Worm (Caenorhabditis elegans): ENCODE results near the gene C42C1.8.
"Not testable (repeated sequence)": the region's sequence is repeated elsewhere in the genome, so short reads cannot be mapped to it uniquely, and the experiment has no call there.

C42C1.8 gene

ce11 chrIV:12289149-12289548 lies 1.7 kb upstream of the C42C1.8 start, which contains the start of gene C42C1.9:
Gene C42C1.9, plus strand, starts transcription at chrIV:12289449.
- TF ChIP-seq unc-62 (GFP tag; optimal IDR thresholded peaks at IDR 0.05), result no peak

DNA sequence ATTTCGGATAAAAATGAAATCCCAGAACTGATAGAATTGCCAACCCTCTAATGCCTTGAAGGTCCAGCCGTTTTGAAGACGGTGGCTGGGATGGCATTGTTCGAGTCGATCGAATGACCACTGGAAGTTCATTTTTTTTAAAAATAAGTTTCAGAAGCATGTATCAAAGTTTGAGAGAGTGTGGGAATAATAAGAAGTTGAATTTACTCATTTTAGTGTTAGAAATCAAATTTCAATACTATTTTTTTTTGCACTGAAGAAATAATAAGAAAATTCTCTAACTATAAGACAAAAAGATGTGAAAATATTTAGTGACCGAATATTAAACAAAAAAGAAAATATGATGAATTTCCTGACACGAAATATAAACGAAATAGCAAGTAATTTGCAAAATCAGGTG lies 10.3 kb downstream of the C42C1.8 start, which contains the start of gene oac-59:
Gene oac-59 (minus strand): TSS at position 101 of the 400 bp plus-strand sequence.
- no peak for TF ChIP-seq unc-62 (GFP tag; optimal IDR thresholded peaks at IDR 0.05)

DNA sequence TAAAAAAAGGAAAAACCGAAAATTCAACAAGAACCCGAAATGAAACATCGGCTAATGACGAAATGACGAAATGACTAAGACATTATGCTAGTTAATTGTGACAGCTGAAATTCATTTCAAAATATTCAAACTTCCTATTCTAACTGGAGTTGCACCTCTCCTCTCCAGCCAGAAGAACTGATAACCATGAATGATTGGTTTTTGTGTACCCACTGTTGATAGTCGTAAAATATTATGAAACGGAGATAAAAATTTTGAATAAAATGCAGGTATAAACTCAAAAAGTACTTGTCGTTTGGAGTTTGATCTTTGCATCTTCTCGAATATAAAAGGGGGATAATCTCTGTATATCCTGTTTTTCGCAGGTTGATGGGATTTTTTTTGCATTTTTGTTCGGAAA lies 12.0 kb downstream of the C42C1.8 start:
- no peak for TF ChIP-seq unc-62 (GFP tag; optimal IDR thresholded peaks at IDR 0.05)

- TF ChIP-seq unc-62 (GFP tag; optimal IDR thresholded peaks at IDR 0.05), result no peak
Measured at ce11 chrIV:12304750-12305149, 13.9 kb downstream of the C42C1.8 start.

DNA sequence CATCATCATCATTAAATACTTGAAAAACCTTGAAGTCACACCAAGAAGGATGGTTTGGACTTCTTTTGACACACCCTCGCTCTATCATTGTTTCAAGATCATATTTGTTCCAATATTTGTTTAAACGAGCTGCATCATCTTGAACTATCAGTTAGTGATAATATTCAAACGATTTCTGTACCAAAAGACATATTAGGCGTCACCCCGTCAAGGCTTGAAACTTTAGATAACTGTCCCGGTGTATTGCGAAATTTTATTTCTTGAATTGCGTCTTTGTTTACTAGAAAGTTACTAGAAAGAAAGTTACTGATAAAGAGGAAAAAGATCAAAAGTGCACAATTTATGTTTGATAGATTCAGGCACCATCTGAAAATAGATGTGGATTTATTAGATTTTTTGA lies 15.1 kb downstream of the C42C1.8 start:
- TF ChIP-seq unc-62 (GFP tag; optimal IDR thresholded peaks at IDR 0.05), result no peak

DNA sequence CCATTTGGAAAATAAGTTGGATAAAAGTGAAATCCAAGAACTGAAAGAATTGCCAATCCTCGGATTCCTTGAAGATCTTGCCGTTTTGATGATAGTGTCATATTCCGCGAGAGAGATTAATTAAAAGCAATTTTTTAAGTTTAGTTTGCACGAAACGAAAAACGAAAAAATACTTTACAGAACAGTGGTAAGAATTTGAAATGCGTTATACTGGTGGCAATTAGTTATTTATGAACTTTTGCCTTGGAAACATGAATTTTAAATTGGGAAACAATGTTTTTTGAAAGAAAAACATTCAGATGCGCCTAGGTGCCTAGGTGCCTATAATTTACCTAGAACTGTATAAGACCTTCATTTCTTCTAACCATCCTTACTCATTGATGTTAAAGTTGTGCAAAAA lies 16.9 kb downstream of the C42C1.8 start, which contains the start of gene oac-57:
Gene oac-57 (minus strand): TSS at position 101 of the 400 bp plus-strand sequence.
- TF ChIP-seq unc-62 (GFP tag; optimal IDR thresholded peaks at IDR 0.05), result no peak

DNA sequence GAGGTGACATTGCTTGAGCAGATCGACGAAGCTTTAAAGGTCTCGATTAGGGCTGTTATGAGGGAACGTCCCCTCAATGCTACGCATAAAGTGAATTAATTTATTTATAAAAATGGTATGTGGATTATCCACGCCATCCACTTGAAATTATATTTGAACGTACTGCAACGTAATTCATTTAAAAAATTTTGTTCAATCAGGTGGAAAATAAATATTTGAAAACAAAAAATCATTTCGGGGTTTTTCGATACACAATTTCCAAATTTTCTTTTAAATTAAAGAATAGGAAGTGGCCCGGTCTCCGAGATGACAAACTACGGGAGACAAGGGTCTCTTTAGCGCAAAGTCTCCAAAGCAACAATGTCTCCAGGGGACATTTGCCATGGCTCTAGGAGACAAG lies 20.8 kb downstream of the C42C1.8 start, which contains the start of gene oac-58:
Gene oac-58 (minus strand): TSS at position 101 of the 400 bp plus-strand sequence.
- no peak for TF ChIP-seq unc-62 (GFP tag; optimal IDR thresholded peaks at IDR 0.05)

- not testable (repeated sequence) for TF ChIP-seq unc-62 (GFP tag; optimal IDR thresholded peaks at IDR 0.05)
Measured at ce11 chrIV:12326932-12327331, 36.1 kb downstream of the C42C1.8 start, which contains the start of gene F19B6.3. Gene F19B6.3, plus strand, starts transcription at chrIV:12327232.

- TF ChIP-seq unc-62 (GFP tag; optimal IDR thresholded peaks at IDR 0.05), result no peak
Measured at ce11 chrIV:12330840-12331359, 40.1 kb downstream of the C42C1.8 start, which contains the start of gene ufd-1. Gene ufd-1, minus strand, starts transcription at chrIV:12330890.

- TF ChIP-seq unc-62 (GFP tag; optimal IDR thresholded peaks at IDR 0.05), result no peak
Measured at ce11 chrIV:12334142-12334541, 43.3 kb downstream of the C42C1.8 start.

- TF ChIP-seq unc-62 (GFP tag; optimal IDR thresholded peaks at IDR 0.05), result no peak
Measured at ce11 chrIV:12334708-12335107, 43.9 kb downstream of the C42C1.8 start.

DNA sequence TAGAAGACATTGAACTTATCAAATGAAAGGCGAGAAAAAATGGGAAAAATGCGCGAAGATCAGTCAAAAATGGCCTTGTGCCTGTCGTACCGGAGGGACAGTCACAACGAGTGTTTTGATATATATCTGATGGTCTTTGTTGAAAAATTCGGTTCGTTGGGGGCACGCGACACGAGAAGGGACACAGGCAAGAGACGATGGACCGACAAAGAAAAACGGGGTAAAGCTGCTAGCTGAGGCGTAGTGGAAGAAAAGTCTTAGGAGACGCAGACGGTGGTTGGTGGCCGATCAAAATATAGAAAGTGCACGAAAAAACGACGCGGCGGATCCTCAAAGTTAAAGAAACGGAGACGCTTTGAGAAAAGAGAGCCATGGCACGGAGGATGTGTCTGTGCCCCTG lies 44.4 kb downstream of the C42C1.8 start:
- TF ChIP-seq unc-62 (GFP tag; optimal IDR thresholded peaks at IDR 0.05), result no peak

ce11 chrIV:12335798-12336197 lies 45.0 kb downstream of the C42C1.8 start, which contains the start of gene F19B6.1:
Gene F19B6.1, minus strand, starts transcription at chrIV:12336075.
- no peak for TF ChIP-seq unc-62 (GFP tag; optimal IDR thresholded peaks at IDR 0.05)

ce11 chrIV:12336893-12337627 lies 46.2 kb downstream of the C42C1.8 start, which contains the start of the genes F19B6.10 and wht-5:
Gene F19B6.10, plus strand, starts transcription at chrIV:12337193.
Gene wht-5, plus strand, starts transcription at chrIV:12337577.
- TF ChIP-seq unc-62 (GFP tag; optimal IDR thresholded peaks at IDR 0.05), result no peak

DNA sequence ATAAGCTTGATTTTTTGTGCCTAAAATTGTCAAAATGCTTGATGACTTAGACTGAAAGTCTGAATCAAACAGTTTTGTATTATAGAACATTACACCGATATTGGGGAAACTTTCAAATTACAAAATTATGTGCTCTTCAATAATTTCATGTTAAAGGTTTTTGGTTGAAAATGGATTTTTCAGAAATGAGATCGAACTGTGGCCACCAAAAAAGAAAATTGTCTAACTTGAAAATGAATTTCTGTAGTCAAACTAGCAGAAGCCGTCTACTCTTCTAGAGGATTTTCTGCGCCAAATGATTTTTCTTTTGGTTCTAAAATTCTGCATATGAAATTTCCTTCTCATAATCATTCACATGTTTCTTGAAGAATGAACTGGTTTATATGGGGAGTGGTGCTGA lies 50.0 kb downstream of the C42C1.8 start:
- TF ChIP-seq unc-62 (GFP tag; optimal IDR thresholded peaks at IDR 0.05), result no peak

All from whole organism, dauer.